Fruit fly (Drosophila melanogaster) whole organism, embryonic: ENCODE measurements around the gene CG4210.

Source experiments
- Aef1 ChIP-seq: fragments of 200-800 bp; sonication (Bioruptor generic); IDR thresholded peaks from 3 replicates; pipeline ENCODE4 v1.3.6; 2022; ENCODE audit warnings: missing biosample characterization, missing genetic modification characterization
- Atf3 ChIP-seq: fragments of 200-800 bp; sonication (Bioruptor generic); optimal IDR thresholded peaks from 3 replicates; lab custom pipeline; 2016; ENCODE audit warnings: missing biosample characterization, missing genetic modification characterization
- CG10654 ChIP-seq: fragments of 200-800 bp; sonication (Bioruptor generic); optimal IDR thresholded peaks from 2 replicates; lab custom pipeline; 2016; ENCODE audit warnings: missing biosample characterization, missing genetic modification characterization
- CG11723 ChIP-seq: fragments of 200-800 bp; sonication (Bioruptor generic); optimal IDR thresholded peaks from 2 replicates; lab custom pipeline; 2017; ENCODE audit warnings: missing biosample characterization, mild to moderate bottlenecking, missing genetic modification characterization
- CG13424 ChIP-seq: fragments of 200-800 bp; sonication (Bioruptor generic); optimal IDR thresholded peaks from 2 replicates; lab custom pipeline; 2019; ENCODE audit warnings: missing biosample characterization, mild to moderate bottlenecking, missing genetic modification characterization, moderate library complexity
- CG15269 ChIP-seq: fragments of 200-800 bp; sonication (Bioruptor generic); optimal IDR thresholded peaks from 2 replicates; lab custom pipeline; 2018; ENCODE audit warnings: missing biosample characterization, mild to moderate bottlenecking, missing genetic modification characterization, moderate library complexity
- CG1602 ChIP-seq: fragments of 200-800 bp; sonication (Bioruptor generic); optimal IDR thresholded peaks from 3 replicates; lab custom pipeline; 2016; ENCODE audit warnings: missing biosample characterization, missing genetic modification characterization
- CG1647 ChIP-seq: fragments of 200-800 bp; sonication (Bioruptor generic); optimal IDR thresholded peaks from 3 replicates; lab custom pipeline; 2016; ENCODE audit warnings: missing biosample characterization, missing genetic modification characterization
- CG17829 ChIP-seq: fragments of 200-800 bp; optimal IDR thresholded peaks from 2 replicates; lab custom pipeline; 2019; ENCODE audit warnings: missing biosample characterization, mild to moderate bottlenecking, missing genetic modification characterization, moderate library complexity
- CG2116 ChIP-seq: fragments of 200-800 bp; sonication (Bioruptor generic); optimal IDR thresholded peaks from 3 replicates; lab custom pipeline; 2018; ENCODE audit warnings: missing biosample characterization, mild to moderate bottlenecking, missing genetic modification characterization
- CG30020 ChIP-seq: fragments of 200-800 bp; optimal IDR thresholded peaks from 2 replicates; lab custom pipeline; 2019; ENCODE audit warnings: missing biosample characterization, mild to moderate bottlenecking, missing genetic modification characterization, moderate library complexity
- CG30431 ChIP-seq: fragments of 200-800 bp; sonication (Bioruptor generic); optimal IDR thresholded peaks from 2 replicates; lab custom pipeline; 2017; ENCODE audit warnings: missing biosample characterization, missing genetic modification characterization
- CG33557 ChIP-seq: fragments of 200-800 bp; sonication (Bioruptor generic); optimal IDR thresholded peaks from 2 replicates; lab custom pipeline; 2019; ENCODE audit warnings: missing biosample characterization, mild to moderate bottlenecking, missing genetic modification characterization, moderate library complexity
- CG34224 ChIP-seq: fragments of 200-800 bp; sonication (Bioruptor generic); IDR thresholded peaks from 3 replicates; pipeline ENCODE4 v1.3.6; 2022; ENCODE audit warnings: missing biosample characterization, missing genetic modification characterization; ENCODE audit not compliant: partially characterized antibody
- CG42726 ChIP-seq: fragments of 200-800 bp; sonication (Bioruptor generic); IDR thresholded peaks from 2 replicates; pipeline ENCODE4 v1.3.6; 2022; ENCODE audit warnings: missing biosample characterization, missing genetic modification characterization; ENCODE audit not compliant: partially characterized antibody
- CG4404 ChIP-seq: fragments of 200-800 bp; sonication (Bioruptor generic); IDR thresholded peaks from 2 replicates; pipeline ENCODE4 v1.3.6; 2022; ENCODE audit warnings: missing biosample characterization, missing genetic modification characterization
- CG7928 ChIP-seq: fragments of 200-800 bp; sonication (Bioruptor generic); optimal IDR thresholded peaks from 2 replicates; lab custom pipeline; 2017; ENCODE audit warnings: missing biosample characterization, mild to moderate bottlenecking, missing genetic modification characterization
- CG8388 ChIP-seq: fragments of 200-800 bp; sonication (Bioruptor generic); optimal IDR thresholded peaks from 2 replicates; lab custom pipeline; 2019; ENCODE audit warnings: missing biosample characterization, mild to moderate bottlenecking, missing genetic modification characterization, moderate library complexity
- CG8924 ChIP-seq: fragments of 200-800 bp; optimal IDR thresholded peaks from 3 replicates; lab custom pipeline; 2019; ENCODE audit warnings: missing biosample characterization, mild to moderate bottlenecking, missing genetic modification characterization, moderate library complexity
- GATAe ChIP-seq: fragments of 200-800 bp; sonication (Bioruptor generic); conservative IDR thresholded peaks from 2 replicates; pipeline ENCODE4 v1.3.6; 2022; ENCODE audit warnings: missing biosample characterization, missing genetic modification characterization
- Gug ChIP-seq: fragments of 200-800 bp; sonication (Bioruptor generic); IDR thresholded peaks from 4 replicates; pipeline ENCODE4 v1.3.6; 2022; ENCODE audit warnings: missing biosample characterization, missing genetic modification characterization
- HLH4C ChIP-seq: fragments of 200-800 bp; sonication (Bioruptor generic); IDR thresholded peaks from 3 replicates; pipeline ENCODE4 v1.3.6; 2022; ENCODE audit warnings: missing biosample characterization, missing genetic modification characterization; ENCODE audit not compliant: partially characterized antibody
- MTF-1 ChIP-seq: fragments of 200-800 bp; sonication (Bioruptor generic); optimal IDR thresholded peaks from 2 replicates; lab custom pipeline; 2018; ENCODE audit warnings: missing biosample characterization, mild to moderate bottlenecking, missing genetic modification characterization, borderline replicate concordance
- NK7.1 ChIP-seq: fragments of 200-800 bp; sonication (Bioruptor generic); optimal IDR thresholded peaks from 3 replicates; lab custom pipeline; 2016; ENCODE audit warnings: missing biosample characterization, missing genetic modification characterization
- Neu2 ChIP-seq: fragments of 200-800 bp; sonication (Bioruptor generic); optimal IDR thresholded peaks from 3 replicates; lab custom pipeline; 2016; ENCODE audit warnings: missing biosample characterization, missing genetic modification characterization, borderline replicate concordance
- NfI ChIP-seq: fragments of 200-800 bp; sonication (Bioruptor generic); optimal IDR thresholded peaks from 3 replicates; lab custom pipeline; 2018; ENCODE audit warnings: missing biosample characterization, mild to moderate bottlenecking, missing genetic modification characterization, moderate library complexity
- Ravus ChIP-seq: fragments of 200-800 bp; sonication (Bioruptor generic); IDR thresholded peaks from 2 replicates; pipeline ENCODE4 v1.3.6; 2022; ENCODE audit warnings: missing biosample characterization, missing genetic modification characterization
- Sox102F ChIP-seq: fragments of 200-800 bp; sonication (Bioruptor generic); optimal IDR thresholded peaks from 2 replicates; lab custom pipeline; 2018; ENCODE audit warnings: missing biosample characterization, mild to moderate bottlenecking, missing genetic modification characterization, moderate library complexity
- TFAM ChIP-seq: fragments of 200-800 bp; sonication (Bioruptor generic); optimal IDR thresholded peaks from 2 replicates; lab custom pipeline; 2017; ENCODE audit warnings: missing biosample characterization, missing genetic modification characterization, inconsistent platforms
- Tbp ChIP-seq: fragments of >200 bp; optimal IDR thresholded peaks from 2 replicates; lab custom pipeline; 2018; ENCODE audit warnings: missing biosample characterization, missing genetic modification characterization
- Usf ChIP-seq: fragments of 200-800 bp; sonication (Bioruptor generic); optimal IDR thresholded peaks from 2 replicates; lab custom pipeline; 2017; ENCODE audit warnings: missing genotype, missing biosample characterization, missing genetic modification characterization
- aop ChIP-seq: fragments of 200-800 bp; sonication (Bioruptor generic); IDR thresholded peaks from 2 replicates; pipeline ENCODE4 v1.3.6; 2022; ENCODE audit warnings: missing biosample characterization, missing genetic modification characterization
- ase ChIP-seq: fragments of 200-800 bp; sonication (Bioruptor generic); IDR thresholded peaks from 3 replicates; pipeline ENCODE4 v1.3.6; 2022; ENCODE audit warnings: missing biosample characterization, missing genetic modification characterization
- ash1 ChIP-seq: fragments of 200-800 bp; sonication (Bioruptor generic); optimal IDR thresholded peaks from 2 replicates; lab custom pipeline; 2018; ENCODE audit warnings: missing biosample characterization, mild to moderate bottlenecking, missing genetic modification characterization
- ato ChIP-seq: fragments of 200-800 bp; sonication (Bioruptor generic); IDR thresholded peaks from 2 replicates; pipeline ENCODE4 v1.3.6; 2022; ENCODE audit warnings: missing biosample characterization, missing genetic modification characterization; ENCODE audit not compliant: partially characterized antibody
- bbx ChIP-seq: fragments of 200-800 bp; sonication (Bioruptor generic); IDR thresholded peaks from 2 replicates; pipeline ENCODE4 v1.3.6; 2022; ENCODE audit warnings: missing biosample characterization, missing genetic modification characterization; ENCODE audit not compliant: partially characterized antibody
- bigmax ChIP-seq: fragments of 200-800 bp; sonication (Bioruptor generic); optimal IDR thresholded peaks from 2 replicates; lab custom pipeline; 2018; ENCODE audit warnings: missing biosample characterization, mild to moderate bottlenecking, missing genetic modification characterization
- btn ChIP-seq: fragments of 200-800 bp; sonication (Bioruptor generic); optimal IDR thresholded peaks from 2 replicates; lab custom pipeline; 2016; ENCODE audit warnings: missing biosample characterization, missing genetic modification characterization
- cato ChIP-seq: fragments of 200-800 bp; sonication (Bioruptor generic); optimal IDR thresholded peaks from 2 replicates; lab custom pipeline; 2016; ENCODE audit warnings: missing biosample characterization, missing genetic modification characterization, borderline replicate concordance
- croc ChIP-seq: fragments of 200-800 bp; sonication (Bioruptor generic); conservative IDR thresholded peaks from 3 replicates; pipeline ENCODE4 v1.3.6; 2022; ENCODE audit warnings: missing biosample characterization, missing genetic modification characterization
- dmrt11E ChIP-seq: fragments of 200-800 bp; sonication (Bioruptor generic); optimal IDR thresholded peaks from 3 replicates; lab custom pipeline; 2018; ENCODE audit warnings: missing biosample characterization, mild to moderate bottlenecking, missing genetic modification characterization, moderate library complexity
- fru ChIP-seq: fragments of >200 bp; optimal IDR thresholded peaks from 2 replicates; lab custom pipeline; 2017
- kay ChIP-seq: fragments of 200-800 bp; sonication (Bioruptor generic); optimal IDR thresholded peaks from 2 replicates; lab custom pipeline; 2016; ENCODE audit warnings: missing biosample characterization, missing genetic modification characterization
- nerfin-1 ChIP-seq: fragments of 200-800 bp; sonication (Bioruptor generic); optimal IDR thresholded peaks from 3 replicates; lab custom pipeline; 2019; ENCODE audit warnings: missing biosample characterization, mild to moderate bottlenecking, missing genetic modification characterization, moderate library complexity
- pum ChIP-seq: fragments of 200-800 bp; sonication (Bioruptor generic); optimal IDR thresholded peaks from 2 replicates; lab custom pipeline; 2016; ENCODE audit warnings: missing biosample characterization, missing genetic modification characterization
- trem ChIP-seq: fragments of 200-800 bp; optimal IDR thresholded peaks from 3 replicates; lab custom pipeline; 2019; ENCODE audit warnings: missing biosample characterization, mild to moderate bottlenecking, missing genetic modification characterization, moderate library complexity
- trh ChIP-seq: fragments of 200-800 bp; sonication (Bioruptor generic); optimal IDR thresholded peaks from 2 replicates; lab custom pipeline; 2016; ENCODE audit warnings: missing biosample characterization, missing genetic modification characterization
- vnd ChIP-seq: fragments of 200-800 bp; sonication (Bioruptor generic); IDR thresholded peaks from 3 replicates; pipeline ENCODE4 v1.3.6; 2022; ENCODE audit warnings: missing biosample characterization, missing genetic modification characterization; ENCODE audit not compliant: partially characterized antibody
- wdn ChIP-seq: fragments of 200-800 bp; sonication (Bioruptor generic); IDR thresholded peaks from 2 replicates; pipeline ENCODE4 v1.3.6; 2022; ENCODE audit warnings: missing biosample characterization, missing genetic modification characterization

Gene CG4210

DNA sequence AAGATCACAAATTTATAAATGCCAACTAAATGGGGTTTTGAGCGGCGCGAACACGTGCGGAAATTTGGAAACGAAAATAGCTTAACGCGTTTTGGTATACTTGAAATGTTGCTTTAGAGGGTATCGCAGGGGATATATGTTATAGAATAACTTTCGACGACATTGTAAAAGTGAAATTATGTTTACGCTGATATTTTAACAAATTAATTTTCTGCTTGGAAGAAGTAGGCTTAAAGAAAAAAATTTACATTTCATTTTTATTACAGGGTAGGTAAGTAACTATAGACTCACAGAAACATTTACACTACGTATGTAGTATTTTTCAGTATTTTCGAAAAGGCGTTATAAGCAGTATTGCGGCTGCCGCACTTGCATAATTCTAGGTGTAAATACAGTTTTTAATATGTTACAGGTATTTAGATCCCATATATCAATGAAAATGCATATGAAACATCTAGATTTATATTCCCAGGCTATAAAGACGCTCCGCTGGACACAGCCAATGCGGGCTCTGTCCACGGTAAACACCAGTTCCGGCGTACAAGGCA lies 15.6 kb downstream of the CG4210 start, which contains the start of the genes Art3 and mRpS10 (continued):
- TF ChIP-seq trh (GFP tag; lab: Kevin White, UChicago) (peak; percentile 100), ato (GFP tag; lab: Robert Waterston, UW) (no peak), ase (peak; percentile 100), CG34224 (GFP tag; lab: Robert Waterston, UW) (peak; percentile 26; the same call in 1 of the 3 replicates), CG30020 (tag; lab: Kevin White, UChicago) (peak; percentile 95), CG17829 (peak; percentile 100), NfI (GFP tag; lab: Kevin White, UChicago) (peak; percentile 100), CG10654 (GFP tag; lab: Kevin White, UChicago) (peak; percentile 100), aop (peak; percentile 98), CG7928 (GFP tag; lab: Kevin White, UChicago) (peak; percentile 89), dmrt11E (peak; percentile 100), btn (GFP tag; lab: Kevin White, UChicago) (peak; percentile 99), vnd (no peak), CG13424 (tag; lab: Kevin White, UChicago) (peak; percentile 100), Tbp (GFP tag; lab: Kevin White, UChicago) (no peak), NK7.1 (GFP tag; lab: Kevin White, UChicago) (peak; percentile 100), CG4404 (GFP tag; lab: Robert Waterston, UW) (peak; percentile 100), bigmax (GFP tag; lab: Kevin White, UChicago) (peak; percentile 83), Gug (GFP tag; lab: Robert Waterston, UW) (peak; percentile 99), Neu2 (peak; percentile 100), CG11723 (GFP tag; lab: Kevin White, UChicago) (peak; percentile 99), CG15269 (peak; percentile 100), pum (GFP tag; lab: Kevin White, UChicago) (peak; percentile 100), HLH4C (no peak), ash1 (GFP tag; lab: Kevin White, UChicago) (peak; percentile 99), Atf3 (GFP tag; lab: Kevin White, UChicago) (peak; percentile 100), nerfin-1 (tag; lab: Kevin White, UChicago) (peak; percentile 100), CG1602 (GFP tag; lab: Kevin White, UChicago) (peak; percentile 100), TFAM (peak; percentile 97), CG1647 (GFP tag; lab: Kevin White, UChicago) (peak; percentile 100), Sox102F (GFP tag; lab: Kevin White, UChicago) (peak; percentile 100), fru (lab: Kevin White, UChicago) (no peak), GATAe (GFP tag; lab: Robert Waterston, UW) (peak; percentile 100), Usf (GFP tag; lab: Kevin White, UChicago) (peak; percentile 100), CG8388 (GFP tag; lab: Kevin White, UChicago) (peak; percentile 100), bbx (GFP tag; lab: Robert Waterston, UW) (no peak), CG33557 (GFP tag; lab: Kevin White, UChicago) (peak; percentile 100), kay (GFP tag; lab: Kevin White, UChicago) (peak; percentile 100), MTF-1 (peak; percentile 100), wdn (peak; percentile 100), Aef1 (peak; percentile 100), cato (GFP tag; lab: Kevin White, UChicago) (peak; percentile 100), CG30431 (GFP tag; lab: Kevin White, UChicago) (peak; percentile 100), CG42726 (GFP tag; lab: Robert Waterston, UW) (0 out of 2 replicates have a peak, but pooled peaks have one; percentile 36), Ravus (peak; percentile 99), trem (tag; lab: Kevin White, UChicago) (peak; percentile 98), CG8924 (tag; lab: Kevin White, UChicago) (peak; percentile 100), croc (GFP tag; lab: Robert Waterston, UW) (peak; percentile 100), CG2116 (GFP tag; lab: Kevin White, UChicago) (peak; percentile 94)
